Worm (Caenorhabditis elegans): ENCODE data around the gene gfi-3.

- TF ChIP-seq mep-1 (tag; optimal IDR thresholded peaks at IDR 0.05) = no peak
- TF ChIP-seq duxl-1 (tag; optimal IDR thresholded peaks at IDR 0.05; ENCODE audit: poor library complexity) = no peak
- TF ChIP-seq nhr-28 (tag; optimal IDR thresholded peaks at IDR 0.05) = no peak
- TF ChIP-seq zag-1 (tag; optimal IDR thresholded peaks at IDR 0.05) = no peak
- TF ChIP-seq dpl-1 (GFP tag; optimal IDR thresholded peaks at IDR 0.05) = no peak
- TF ChIP-seq ceh-44 (GFP tag; IDR thresholded peaks at IDR 0.05) = no peak
- TF ChIP-seq lsy-2 (tag; optimal IDR thresholded peaks at IDR 0.05) = no peak
- no peak for TF ChIP-seq ama-1 (optimal IDR thresholded peaks at IDR 0.05)
These were observed 15.9 kb upstream of the gfi-3 start, which contains the start of gene M163.7 for ce11 chrX:14464513-14464912.

Data from whole organism, L4 larva.